Worm (Caenorhabditis elegans) whole organism, L4/young adult: ENCODE measurements around the gene col-10.

Experiments used
- W03F9.2 ChIP-seq: fragments of 150-350 bp; optimal IDR thresholded peaks from 2 replicates; lab custom pipeline; 2014; ENCODE audit warnings: missing biosample characterization, missing genetic modification characterization
- dao-5 ChIP-seq: sonication (generic microtip); optimal IDR thresholded peaks from 2 replicates; lab custom pipeline; 2016; ENCODE audit warnings: missing genotype, missing genetic modification characterization, moderate library complexity, missing compliant biosample characterization
- him-1 ChIP-seq: sonication (generic microtip); optimal IDR thresholded peaks from 2 replicates; lab custom pipeline; 2016; ENCODE audit warnings: missing genotype, missing genetic modification reagents, missing genetic modification characterization, missing compliant biosample characterization

- TF ChIP-seq him-1 (tag; lab: Kevin White, UChicago) (no peak), W03F9.2 (tag; lab: Kevin White, UChicago) (no peak), dao-5 (tag; lab: Kevin White, UChicago) (no peak)
Measured at ce11 chrV:9133950-9134349, 31.2 kb downstream of the col-10 start, which contains the start of gene B0222.1.
